Worm (Caenorhabditis elegans): ENCODE measurements around the gene M7.8.

M7.8 gene

DNA sequence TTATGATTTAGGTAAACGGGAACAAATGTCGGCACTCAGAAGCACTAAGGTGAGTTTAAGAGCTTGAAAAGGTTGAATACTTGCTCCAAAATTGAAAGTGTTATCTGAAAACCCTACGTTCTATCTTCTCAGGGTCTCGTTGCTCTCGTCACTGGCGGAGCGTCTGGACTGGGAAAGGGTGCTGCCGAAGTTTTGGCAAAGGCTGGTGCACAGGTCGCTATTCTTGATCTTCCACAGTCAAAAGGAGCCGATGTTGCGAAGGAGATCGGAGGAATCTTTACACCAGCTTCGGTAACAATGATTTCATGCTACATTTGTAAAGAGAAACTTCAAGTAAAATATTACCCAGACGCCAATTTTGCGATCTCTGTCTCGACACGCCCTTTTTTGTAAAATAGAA, 36.4 kb upstream of the M7.8 start, which contains the start of gene ard-1:
Gene ard-1 (plus strand): TSS at position 12 of the 400 bp plus-strand sequence.
- no peak for TF ChIP-seq hlh-11 (tag; optimal IDR thresholded peaks at IDR 0.05)
- peak; percentile 10; the same call in 1 of the 2 replicates for TF ChIP-seq ctbp-1 (GFP tag; IDR thresholded peaks at IDR 0.05)
- TF ChIP-seq mep-1 (tag; optimal IDR thresholded peaks at IDR 0.05): no peak
- no peak for TF ChIP-seq hif-1 (tag; optimal IDR thresholded peaks at IDR 0.05)
- no peak for TF ChIP-seq mxl-3 (GFP tag; optimal IDR thresholded peaks at IDR 0.05)

DNA sequence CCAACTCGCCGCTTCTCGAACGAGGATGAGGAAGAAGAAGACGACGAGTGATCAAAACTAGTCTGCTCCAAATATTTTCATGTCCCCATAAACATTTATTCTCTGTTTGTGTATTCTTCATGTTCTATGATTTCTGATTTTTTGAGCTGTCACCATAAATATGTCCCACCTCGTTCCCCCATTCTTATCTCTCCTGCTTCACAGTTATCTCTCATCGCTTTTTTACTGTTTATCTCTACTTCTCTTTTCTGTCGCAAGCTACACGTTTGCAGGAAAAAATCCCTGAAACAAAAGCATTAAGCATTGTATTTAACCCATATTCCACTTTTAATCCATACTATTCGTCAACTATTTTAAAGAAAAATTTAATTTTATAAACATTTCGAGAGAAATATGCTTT, 35.9 kb upstream of the M7.8 start:
- TF ChIP-seq nhr-77 (tag; optimal IDR thresholded peaks at IDR 0.05) (peak; percentile 32), ztf-11 (tag; optimal IDR thresholded peaks at IDR 0.05) (no peak), ceh-32 (tag; optimal IDR thresholded peaks at IDR 0.05; ENCODE audit: poor library complexity) (no peak), mep-1 (tag; optimal IDR thresholded peaks at IDR 0.05) (peak; percentile 47), nhr-28 (tag; optimal IDR thresholded peaks at IDR 0.05) (peak; percentile 20), daf-16 (GFP tag; optimal IDR thresholded peaks at IDR 0.05) (no peak), daf-16 (tag; optimal IDR thresholded peaks at IDR 0.05) (peak; percentile 83), dve-1 (tag; optimal IDR thresholded peaks at IDR 0.05; ENCODE audit: insufficient read depth) (peak; percentile 69), ceh-44 (GFP tag; IDR thresholded peaks at IDR 0.05) (no peak), fkh-10 (GFP tag; optimal IDR thresholded peaks at IDR 0.05) (no peak), lsy-2 (tag; optimal IDR thresholded peaks at IDR 0.05) (peak in 1 of 2 experiments; percentile 12), pha-4 (GFP tag; IDR thresholded peaks at IDR 0.05) (no peak), pha-4 (tag; optimal IDR thresholded peaks at IDR 0.05) (no peak)

DNA sequence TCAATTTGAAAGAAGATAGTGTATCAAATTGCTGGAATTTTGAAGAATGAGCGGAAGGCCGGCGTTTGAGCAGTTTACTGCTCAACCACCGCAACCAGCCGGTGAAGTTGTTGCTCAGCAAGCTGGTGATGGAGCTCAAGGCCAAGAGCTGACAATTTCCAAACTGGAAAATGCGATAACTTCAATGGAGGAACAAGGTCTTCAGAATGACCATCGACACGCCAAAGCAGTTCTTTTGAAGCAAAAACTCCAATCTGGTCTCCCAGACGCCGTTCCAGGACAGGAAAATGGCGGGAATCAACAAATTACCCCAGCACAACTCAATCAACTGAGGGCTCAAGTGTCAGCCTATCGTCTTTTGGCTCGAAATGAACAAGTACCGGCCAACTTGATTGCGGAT, 31.1 kb upstream of the M7.8 start:
- TF ChIP-seq unc-62 (GFP tag; optimal IDR thresholded peaks at IDR 0.05 in 1 of 2) (peak in 1 of 2 experiments; percentile 92), unc-62 (tag; optimal IDR thresholded peaks at IDR 0.05) (no peak), zfp-3 (GFP tag; conservative IDR thresholded peaks at IDR 0.05) (no peak), set-16 (GFP tag; IDR thresholded peaks at IDR 0.05) (0 out of 2 replicates have a peak, but pooled peaks have one; percentile 6), snpc-4 (tag; optimal IDR thresholded peaks at IDR 0.05) (no peak), fkh-10 (GFP tag; optimal IDR thresholded peaks at IDR 0.05) (no peak), nhr-77 (tag; optimal IDR thresholded peaks at IDR 0.05) (no peak), lsy-2 (tag; optimal IDR thresholded peaks at IDR 0.05) (no peak), hif-1 (tag; optimal IDR thresholded peaks at IDR 0.05) (no peak), ceh-20 (GFP tag; IDR thresholded peaks at IDR 0.05) (no peak), ztf-11 (tag; optimal IDR thresholded peaks at IDR 0.05) (no peak), lin-29 (GFP tag; IDR thresholded peaks at IDR 0.05) (no peak), zip-11 (GFP tag; IDR thresholded peaks at IDR 0.05) (no peak), ztf-7 (tag; optimal IDR thresholded peaks at IDR 0.05) (no peak), duxl-1 (tag; optimal IDR thresholded peaks at IDR 0.05; ENCODE audit: poor library complexity) (no peak), nhr-10 (tag; optimal IDR thresholded peaks at IDR 0.05) (no peak), mdt-29 (GFP tag; IDR thresholded peaks at IDR 0.05) (no peak), madf-5 (GFP tag; IDR thresholded peaks at IDR 0.05) (no peak), cey-2 (tag; optimal IDR thresholded peaks at IDR 0.05; ENCODE audit: borderline replicate concordance, insufficient read depth) (no peak)

DNA sequence TGAATTAATAATTGTTTCAGACTA, 30.9 kb upstream of the M7.8 start, which contains the start of gene swsn-4:
Gene swsn-4 (plus strand): TSS at position 21 of the 24 bp plus-strand sequence.
- TF ChIP-seq hlh-30 (tag; optimal IDR thresholded peaks at IDR 0.05; ENCODE audit: insufficient read depth) (no peak), ZK337.2 (GFP tag; IDR thresholded peaks at IDR 0.05) (no peak), zip-2 (tag; optimal IDR thresholded peaks at IDR 0.05) (no peak), unc-39 (tag; optimal IDR thresholded peaks at IDR 0.05) (no peak), mdt-29 (GFP tag; IDR thresholded peaks at IDR 0.05) (no peak), ceh-20 (GFP tag; IDR thresholded peaks at IDR 0.05) (no peak), ceh-62 (tag; optimal IDR thresholded peaks at IDR 0.05) (no peak)

DNA sequence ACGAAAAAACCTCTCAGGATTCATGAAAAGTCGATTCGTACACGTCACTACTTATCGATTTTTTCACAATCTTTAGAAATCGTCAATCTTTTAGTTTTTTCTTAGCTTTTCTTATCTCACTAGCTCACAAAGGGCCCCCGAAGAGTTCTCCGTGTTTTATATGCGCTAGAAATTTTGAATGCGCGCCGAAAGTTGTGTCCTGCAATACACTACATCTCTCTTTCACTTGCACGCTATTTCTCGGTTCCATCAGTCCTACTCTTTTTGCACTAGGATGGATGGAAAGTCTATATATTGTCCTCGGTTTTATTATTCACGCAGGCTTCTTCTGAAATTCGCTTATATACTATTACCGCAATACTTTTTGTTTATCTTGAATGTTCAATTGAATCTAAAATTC, 30.7 kb upstream of the M7.8 start:
- TF ChIP-seq dpl-1 (GFP tag; optimal IDR thresholded peaks at IDR 0.05): peak; percentile 73
- no peak for TF ChIP-seq ZK546.5 (tag; optimal IDR thresholded peaks at IDR 0.05)
- TF ChIP-seq ces-1 (GFP tag; optimal IDR thresholded peaks at IDR 0.05): no peak
- no peak for TF ChIP-seq mdl-1 (tag; optimal IDR thresholded peaks at IDR 0.05)
- TF ChIP-seq unc-62 (GFP tag; optimal IDR thresholded peaks at IDR 0.05 in 1 of 2): peak in 1 of 2 experiments; percentile 33
- no peak for TF ChIP-seq unc-62 (tag; optimal IDR thresholded peaks at IDR 0.05)
- TF ChIP-seq ceh-28 (tag; optimal IDR thresholded peaks at IDR 0.05): no peak
- no peak for TF ChIP-seq mdt-29 (GFP tag; IDR thresholded peaks at IDR 0.05)
- TF ChIP-seq nhr-28 (tag; optimal IDR thresholded peaks at IDR 0.05): peak; percentile 15
- TF ChIP-seq rbr-2 (tag; optimal IDR thresholded peaks at IDR 0.05): no peak
- no peak for TF ChIP-seq F26F4.8 (GFP tag; conservative IDR thresholded peaks at IDR 0.05)
- TF ChIP-seq Y5F2A.4 (GFP tag; optimal IDR thresholded peaks at IDR 0.05): no peak

Data from whole organism, L4 larva.